Fruit fly (Drosophila melanogaster): ENCODE data around the gene slpr.
A peak's percentile ranks its signal among the peaks of the same experiment; 100 is the strongest.

The slpr gene

dm6 chrX:8178165-8178955, 1.4 kb upstream of the slpr start, which contains the start of gene sdt:
TSS of gene sdt (plus strand) at chrX:8178549.
- TF ChIP-seq fd96Ca (GFP tag; IDR thresholded peaks at IDR 0.05) (no peak), gl (tag; optimal IDR thresholded peaks at IDR 0.05) (no peak), CG4496 (GFP tag; IDR thresholded peaks at IDR 0.05) (no peak), Snoo (tag; optimal IDR thresholded peaks at IDR 0.05) (no peak), CG14655 (GFP tag; optimal IDR thresholded peaks at IDR 0.05) (no peak), CG9948 (tag; optimal IDR thresholded peaks at IDR 0.05) (no peak), CG8159 (tag; optimal IDR thresholded peaks at IDR 0.05) (peak; percentile 20), CG17806 (tag; optimal IDR thresholded peaks at IDR 0.05) (no peak), Pif1A (GFP tag; optimal IDR thresholded peaks at IDR 0.05) (no peak), Ets98B (GFP tag; IDR thresholded peaks at IDR 0.05) (no peak), rn (GFP tag; IDR thresholded peaks at IDR 0.05) (no peak), CG10348 (GFP tag; IDR thresholded peaks at IDR 0.05) (no peak), CG34367 (tag; optimal IDR thresholded peaks at IDR 0.05) (no peak), CG8301 (tag; optimal IDR thresholded peaks at IDR 0.05) (no peak), CG13204 (GFP tag; optimal IDR thresholded peaks at IDR 0.05) (peak; percentile 69)

dm6 chrX:8177742-8178141, 757 bp upstream of the slpr start:
- TF ChIP-seq CG12605 (GFP tag; IDR thresholded peaks at IDR 0.05) (peak; percentile 15; the same call in 1 of the 2 replicates), CG13204 (GFP tag; optimal IDR thresholded peaks at IDR 0.05) (peak; percentile 85), EcR (GFP tag; optimal IDR thresholded peaks at IDR 0.05) (no peak), fd96Ca (GFP tag; IDR thresholded peaks at IDR 0.05) (peak; percentile 11; the same call in 1 of the 3 replicates)

dm6 chrX:8176291-8177029, 525 bp downstream of the slpr start:
- TF ChIP-seq rn (GFP tag; IDR thresholded peaks at IDR 0.05) (no peak), CG12605 (GFP tag; IDR thresholded peaks at IDR 0.05) (peak; percentile 14; the same call in 1 of the 2 replicates), gl (tag; optimal IDR thresholded peaks at IDR 0.05) (peak; percentile 56), CG4496 (GFP tag; IDR thresholded peaks at IDR 0.05) (peak; percentile 39; the same call in 1 of the 3 replicates), Pif1A (GFP tag; optimal IDR thresholded peaks at IDR 0.05) (no peak), CG9948 (tag; optimal IDR thresholded peaks at IDR 0.05) (peak; percentile 26), CG32121 (GFP tag; IDR thresholded peaks at IDR 0.05) (no peak), CG15710 (tag; optimal IDR thresholded peaks at IDR 0.05) (peak; percentile 41), D1 (tag; optimal IDR thresholded peaks at IDR 0.05) (no peak), CG13204 (GFP tag; optimal IDR thresholded peaks at IDR 0.05) (no peak), CG14655 (GFP tag; optimal IDR thresholded peaks at IDR 0.05) (no peak), CG34367 (tag; optimal IDR thresholded peaks at IDR 0.05) (peak; percentile 46), Ets98B (GFP tag; IDR thresholded peaks at IDR 0.05) (no peak), Snoo (tag; optimal IDR thresholded peaks at IDR 0.05) (no peak), CG8159 (tag; optimal IDR thresholded peaks at IDR 0.05) (peak; percentile 35), CG8301 (tag; optimal IDR thresholded peaks at IDR 0.05) (no peak), fd96Ca (GFP tag; IDR thresholded peaks at IDR 0.05) (no peak), Pif1B (GFP tag; optimal IDR thresholded peaks at IDR 0.05) (no peak), EcR (GFP tag; optimal IDR thresholded peaks at IDR 0.05) (peak; percentile 38), CG10348 (GFP tag; IDR thresholded peaks at IDR 0.05) (no peak), CG17806 (tag; optimal IDR thresholded peaks at IDR 0.05) (no peak)

- TF ChIP-seq CG4496 (GFP tag; IDR thresholded peaks at IDR 0.05) (no peak), CG12605 (GFP tag; IDR thresholded peaks at IDR 0.05) (no peak), CG32121 (GFP tag; IDR thresholded peaks at IDR 0.05) (no peak), Pif1B (GFP tag; optimal IDR thresholded peaks at IDR 0.05) (no peak), CG17806 (tag; optimal IDR thresholded peaks at IDR 0.05) (no peak), EcR (GFP tag; optimal IDR thresholded peaks at IDR 0.05) (no peak), CG8159 (tag; optimal IDR thresholded peaks at IDR 0.05) (no peak), CG10348 (GFP tag; IDR thresholded peaks at IDR 0.05) (no peak), D1 (tag; optimal IDR thresholded peaks at IDR 0.05) (no peak), CG15710 (tag; optimal IDR thresholded peaks at IDR 0.05) (no peak), CG14655 (GFP tag; optimal IDR thresholded peaks at IDR 0.05) (no peak), Snoo (tag; optimal IDR thresholded peaks at IDR 0.05) (no peak), Pif1A (GFP tag; optimal IDR thresholded peaks at IDR 0.05) (no peak), CG9948 (tag; optimal IDR thresholded peaks at IDR 0.05) (no peak), CG13204 (GFP tag; optimal IDR thresholded peaks at IDR 0.05) (no peak)
Observed at dm6 chrX:8170166-8170565, 6.8 kb downstream of the slpr start, which contains the start of gene CG2278. TSS of gene CG2278 (minus strand) at chrX:8170266.

dm6 chrX:8165608-8166007, 11.4 kb downstream of the slpr start, which contains the start of gene Or7a:
TSS of gene Or7a (minus strand) at chrX:8165708.
- no peak for TF ChIP-seq CG13204 (GFP tag; optimal IDR thresholded peaks at IDR 0.05)
- no peak for TF ChIP-seq CG14655 (GFP tag; optimal IDR thresholded peaks at IDR 0.05)
- TF ChIP-seq CG4496 (GFP tag; IDR thresholded peaks at IDR 0.05): no peak
- TF ChIP-seq CG10348 (GFP tag; IDR thresholded peaks at IDR 0.05): no peak

- TF ChIP-seq D1 (tag; optimal IDR thresholded peaks at IDR 0.05) (no peak), CG32121 (GFP tag; IDR thresholded peaks at IDR 0.05) (no peak), Snoo (tag; optimal IDR thresholded peaks at IDR 0.05) (no peak), CG34367 (tag; optimal IDR thresholded peaks at IDR 0.05) (no peak), EcR (GFP tag; optimal IDR thresholded peaks at IDR 0.05) (no peak), CG12605 (GFP tag; IDR thresholded peaks at IDR 0.05) (0 out of 2 replicates have a peak, but pooled peaks have one; percentile 12), CG9948 (tag; optimal IDR thresholded peaks at IDR 0.05) (no peak), CG4496 (GFP tag; IDR thresholded peaks at IDR 0.05) (peak; percentile 69), CG8159 (tag; optimal IDR thresholded peaks at IDR 0.05) (no peak), Pif1B (GFP tag; optimal IDR thresholded peaks at IDR 0.05) (no peak), CG14655 (GFP tag; optimal IDR thresholded peaks at IDR 0.05) (peak; percentile 73), CG8301 (tag; optimal IDR thresholded peaks at IDR 0.05) (peak; percentile 78), fd96Ca (GFP tag; IDR thresholded peaks at IDR 0.05) (no peak), CG17806 (tag; optimal IDR thresholded peaks at IDR 0.05) (no peak), Pif1A (GFP tag; optimal IDR thresholded peaks at IDR 0.05) (no peak), gl (tag; optimal IDR thresholded peaks at IDR 0.05) (no peak), Ets98B (GFP tag; IDR thresholded peaks at IDR 0.05) (peak; percentile 25; the same call in 1 of the 2 replicates), CG10348 (GFP tag; IDR thresholded peaks at IDR 0.05) (no peak), CG13204 (GFP tag; optimal IDR thresholded peaks at IDR 0.05) (no peak), rn (GFP tag; IDR thresholded peaks at IDR 0.05) (no peak), CG15710 (tag; optimal IDR thresholded peaks at IDR 0.05) (no peak)
Observed at dm6 chrX:8163452-8163851, 13.5 kb downstream of the slpr start.
